Fruit fly (Drosophila melanogaster): ENCODE data around the gene CG42749.
A peak's percentile ranks its signal among the peaks of the same experiment; 100 is the strongest.

CG42749 gene

DNA sequence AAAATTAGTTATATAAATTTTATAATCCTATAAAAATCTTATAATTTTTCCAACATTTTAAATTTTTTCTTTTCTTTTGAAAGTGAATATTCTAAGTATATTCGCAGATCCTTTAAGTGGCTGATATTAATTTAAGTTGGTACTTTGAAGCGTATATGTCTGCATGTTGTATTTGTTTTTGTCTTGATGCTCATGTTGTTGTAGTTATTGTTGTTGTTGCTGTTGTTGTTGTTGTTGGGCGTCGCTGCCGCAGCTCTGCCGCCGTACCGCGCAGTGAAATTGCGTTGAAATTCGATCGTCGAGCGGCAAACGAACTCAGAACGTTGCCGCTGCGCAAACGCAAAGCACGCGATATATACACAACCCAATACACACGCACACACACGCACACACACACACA, at the start of gene CG42749:
Gene CG42749, plus strand, starts transcription at position 301 of the 400 bp plus-strand sequence.
- no peak for TF ChIP-seq CG8478 (optimal IDR thresholded peaks at IDR 0.05)
- TF ChIP-seq CTCF (optimal IDR thresholded peaks at IDR 0.05), result no peak

DNA sequence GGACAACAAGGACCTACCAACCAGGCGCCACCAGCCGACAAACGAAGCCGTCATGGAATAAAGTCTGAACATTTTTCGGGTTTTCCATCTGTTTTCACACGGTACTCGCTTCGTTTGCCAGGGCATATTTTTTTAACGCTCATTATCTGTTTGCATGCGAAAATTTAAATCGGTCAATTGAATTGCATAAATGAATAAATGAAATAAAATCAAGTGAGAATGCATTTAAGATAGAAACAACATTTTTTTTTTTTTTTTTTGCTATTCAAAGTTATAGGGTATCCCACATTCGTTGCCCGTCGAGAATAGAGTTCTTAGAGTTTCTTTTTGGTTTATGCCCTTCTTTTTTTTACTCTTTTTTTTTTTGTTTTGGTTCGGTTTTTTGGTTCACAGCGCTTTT, 10.0 kb upstream of the CG42749 start:
- TF ChIP-seq CG8478 (optimal IDR thresholded peaks at IDR 0.05), result no peak
- no peak for TF ChIP-seq CTCF (optimal IDR thresholded peaks at IDR 0.05)

DNA sequence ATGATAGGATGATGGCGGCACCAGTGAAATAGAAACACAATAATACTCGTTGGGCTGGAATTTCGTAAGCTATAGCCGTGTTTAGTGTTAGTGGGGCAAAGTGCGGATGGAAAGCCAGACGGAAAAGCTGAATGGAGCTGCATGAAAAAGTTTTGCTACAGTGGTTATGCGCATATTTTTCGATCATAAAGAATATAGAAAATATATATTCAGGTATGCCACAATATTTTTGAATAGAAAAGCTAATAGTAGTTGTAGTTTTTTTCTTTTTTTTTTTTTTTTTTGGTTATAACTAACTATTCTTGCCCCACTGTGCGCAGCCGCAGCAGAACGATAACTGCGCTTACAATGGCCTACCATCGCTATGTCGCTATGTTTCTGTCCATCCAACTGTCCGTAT, 9.4 kb upstream of the CG42749 start:
- no peak for TF ChIP-seq CTCF (optimal IDR thresholded peaks at IDR 0.05)
- no peak for TF ChIP-seq CG8478 (optimal IDR thresholded peaks at IDR 0.05)

DNA sequence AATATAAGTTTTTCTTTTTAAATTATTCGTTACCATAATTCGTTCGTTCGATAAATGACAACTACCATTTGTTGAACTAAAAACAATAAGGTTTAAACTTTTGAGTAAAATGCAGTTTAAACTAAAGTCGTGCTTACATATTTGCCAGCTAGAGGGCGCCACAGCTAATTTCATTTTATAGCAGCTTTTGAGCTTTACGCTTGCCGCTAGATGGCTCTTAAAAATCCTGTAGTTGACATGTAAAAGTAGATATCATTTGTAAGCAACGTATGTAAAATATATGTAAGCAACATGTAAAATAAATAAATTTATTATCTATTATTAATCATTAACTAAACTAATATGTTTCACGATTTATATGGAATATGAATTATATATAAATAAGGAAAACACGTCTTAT, 6.2 kb upstream of the CG42749 start:
- TF ChIP-seq CG8478 (optimal IDR thresholded peaks at IDR 0.05) (no peak), CTCF (optimal IDR thresholded peaks at IDR 0.05) (peak; percentile 71 to 88)

DNA sequence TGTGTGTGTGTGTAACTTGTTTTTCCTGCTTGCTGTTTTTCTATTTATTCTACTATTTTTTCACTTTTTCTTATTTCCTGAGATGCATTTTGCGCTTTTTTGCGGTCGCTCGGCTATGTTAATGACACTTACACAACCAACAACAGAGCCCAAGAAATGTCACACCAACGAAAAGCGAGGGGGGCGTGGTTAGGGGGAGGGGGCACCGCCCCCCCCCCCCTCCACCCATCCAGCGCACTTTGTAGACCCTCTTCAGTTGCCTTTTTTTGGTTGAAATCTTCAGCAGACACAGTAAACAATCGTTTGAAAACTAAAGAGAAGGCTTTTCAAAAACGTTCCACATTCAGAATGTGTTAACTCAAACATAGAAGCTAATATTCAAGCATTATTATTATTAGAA, 2.7 kb upstream of the CG42749 start:
- TF ChIP-seq CTCF (optimal IDR thresholded peaks at IDR 0.05) (no peak), CG8478 (optimal IDR thresholded peaks at IDR 0.05) (no peak)

DNA sequence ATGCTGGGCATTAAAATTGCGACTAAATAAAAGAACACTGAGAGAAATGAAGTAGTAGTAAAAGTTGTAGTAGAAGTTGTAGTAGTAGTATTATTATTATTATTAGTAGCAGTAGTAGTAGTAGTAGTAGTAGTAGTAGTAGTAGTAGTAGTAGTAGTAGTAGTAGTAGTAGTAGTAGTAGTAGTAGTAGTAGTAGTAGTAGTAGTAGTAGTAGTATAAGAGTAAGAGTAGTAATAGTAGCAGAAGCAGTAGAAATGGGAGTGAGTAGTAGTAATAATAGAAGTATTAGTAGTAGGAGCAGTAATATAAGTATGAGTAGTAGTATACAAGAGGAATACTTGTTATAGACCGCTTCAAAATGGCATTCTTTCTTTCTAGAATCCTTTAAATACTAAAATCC, 4.1 kb downstream of the CG42749 start:
- TF ChIP-seq CTCF (optimal IDR thresholded peaks at IDR 0.05) (no peak), CG8478 (optimal IDR thresholded peaks at IDR 0.05) (no peak)

DNA sequence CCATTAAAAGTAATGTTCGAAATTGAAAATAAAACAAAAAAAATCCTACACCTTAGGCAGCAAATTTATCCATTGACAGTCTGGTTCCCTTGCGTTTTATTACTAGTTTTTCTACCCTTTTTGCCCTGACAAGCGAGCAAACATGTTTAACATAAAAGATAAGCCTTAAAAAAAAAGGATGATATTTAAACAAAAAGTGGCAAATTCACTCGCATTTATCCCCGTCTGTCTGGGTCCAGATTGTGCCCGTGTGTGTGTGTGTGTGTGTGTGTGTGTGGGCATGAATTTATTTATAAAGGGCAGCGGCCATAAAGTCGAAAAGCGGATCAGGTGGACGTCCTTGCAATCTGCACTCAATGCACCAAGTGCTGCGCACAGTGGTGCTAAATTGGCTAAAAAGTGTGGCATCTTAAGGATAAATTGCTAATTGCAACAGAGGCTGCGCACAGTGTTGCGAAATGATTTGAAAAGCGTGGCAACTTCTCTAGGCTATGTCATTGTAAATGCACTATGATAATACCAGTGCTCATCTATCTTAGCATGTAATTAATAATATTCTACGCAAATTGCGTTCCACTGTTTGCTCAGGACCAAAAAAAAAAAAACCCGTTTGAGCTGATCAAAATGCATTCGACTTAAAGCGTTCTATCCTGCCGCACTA, 4.9 kb downstream of the CG42749 start:
- TF ChIP-seq CTCF (optimal IDR thresholded peaks at IDR 0.05) (no peak), CG8478 (optimal IDR thresholded peaks at IDR 0.05) (no peak)

DNA sequence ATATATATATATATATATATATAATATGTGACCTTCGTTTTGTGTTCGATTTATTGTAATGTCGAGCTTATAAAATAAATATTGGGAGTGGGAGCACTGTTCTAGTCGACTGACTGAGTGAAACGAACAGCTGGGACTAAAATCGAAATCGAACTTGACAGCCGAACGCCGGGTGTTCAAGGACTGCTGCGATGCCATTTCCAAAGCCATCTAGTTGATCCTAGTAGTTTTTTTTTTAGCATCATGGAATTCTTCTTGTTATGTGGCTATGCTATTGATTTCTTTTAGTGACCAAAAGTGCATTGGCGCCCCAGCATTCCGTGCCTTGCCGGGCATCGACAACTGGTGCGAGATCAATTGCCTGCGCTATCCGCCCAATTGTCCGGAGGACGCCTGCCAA, 9.7 kb downstream of the CG42749 start, which contains the start of gene CG3323:
Gene CG3323, minus strand, starts transcription at position 101 of the 400 bp plus-strand sequence.
- TF ChIP-seq CG8478 (optimal IDR thresholded peaks at IDR 0.05), result no peak

DNA sequence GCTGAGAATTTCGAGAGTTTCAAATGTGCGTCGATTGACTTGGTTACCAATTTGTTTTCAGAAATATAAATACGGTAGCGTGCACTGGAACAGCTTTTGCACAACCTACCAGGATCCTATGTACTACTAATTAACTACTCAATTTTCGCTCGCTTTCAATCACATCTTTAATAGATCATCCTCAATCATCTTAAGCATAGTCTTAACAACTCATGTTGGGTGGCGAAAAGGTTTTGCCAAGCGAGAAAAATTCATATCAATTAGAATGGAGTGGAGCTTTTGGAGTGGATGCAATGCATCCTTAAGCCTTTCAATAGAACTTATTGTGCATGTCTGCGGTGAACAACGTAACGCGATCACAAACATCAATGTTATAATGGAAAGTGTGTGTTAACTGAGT, 11.5 kb downstream of the CG42749 start, which contains the start of gene CG17764:
Gene CG17764, minus strand, starts transcription at position 101 of the 400 bp plus-strand sequence.
- TF ChIP-seq CTCF (optimal IDR thresholded peaks at IDR 0.05), result no peak
- no peak for TF ChIP-seq CG8478 (optimal IDR thresholded peaks at IDR 0.05)

DNA sequence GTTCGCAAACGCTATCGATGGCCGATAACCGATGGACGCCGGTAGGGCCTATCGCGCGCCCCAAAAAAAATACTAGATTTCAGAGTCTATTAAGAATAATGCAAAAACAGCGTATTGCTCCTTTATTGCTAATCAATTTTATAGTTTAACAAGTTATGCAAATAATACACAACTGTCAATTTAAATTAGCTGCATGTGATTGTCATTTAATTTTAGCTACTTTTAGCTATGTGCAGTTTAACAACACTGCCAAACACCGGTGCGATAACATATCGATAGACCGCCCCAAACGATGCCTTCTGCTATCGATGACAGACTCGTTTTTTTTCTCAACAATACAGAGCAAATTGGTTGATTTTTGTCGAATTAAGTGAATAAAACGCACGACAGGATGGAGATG, 13.1 kb downstream of the CG42749 start, which contains the start of the genes Cdk7 and snf:
Gene Cdk7, minus strand, starts transcription at position 21 of the 400 bp plus-strand sequence.
Gene snf, plus strand, starts transcription at position 280 of the 400 bp plus-strand sequence.
- TF ChIP-seq CTCF (optimal IDR thresholded peaks at IDR 0.05), result no peak
- TF ChIP-seq CG8478 (optimal IDR thresholded peaks at IDR 0.05), result no peak

DNA sequence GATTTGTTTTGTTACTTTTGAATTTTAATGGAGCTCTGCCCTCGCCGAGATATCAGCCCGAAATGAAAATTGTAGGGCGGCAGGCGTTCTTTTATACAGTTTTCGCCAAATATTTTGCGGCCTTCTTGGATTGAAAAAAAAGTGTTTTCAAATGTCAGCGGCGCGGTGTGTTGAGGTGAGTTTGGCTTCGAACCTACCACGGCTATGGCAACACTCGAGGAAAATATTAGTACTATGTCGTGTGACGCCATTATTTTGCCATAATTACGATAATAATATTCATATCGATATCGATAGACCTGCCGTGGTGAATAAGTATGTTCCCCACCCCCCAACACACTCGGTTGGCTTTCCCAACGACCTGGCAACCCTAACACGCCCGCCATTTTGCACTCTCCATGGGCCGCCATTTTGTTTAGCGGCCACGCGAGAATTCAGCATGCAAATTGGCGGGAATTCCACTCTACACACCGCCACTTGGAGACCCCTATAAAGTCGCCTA, 16.0 kb downstream of the CG42749 start, which contains the start of the genes TrxT and dhd:
Gene TrxT, minus strand, starts transcription at position 51 of the 502 bp plus-strand sequence.
Gene dhd, plus strand, starts transcription at position 334 of the 502 bp plus-strand sequence.
- TF ChIP-seq CTCF (optimal IDR thresholded peaks at IDR 0.05), result no peak

DNA sequence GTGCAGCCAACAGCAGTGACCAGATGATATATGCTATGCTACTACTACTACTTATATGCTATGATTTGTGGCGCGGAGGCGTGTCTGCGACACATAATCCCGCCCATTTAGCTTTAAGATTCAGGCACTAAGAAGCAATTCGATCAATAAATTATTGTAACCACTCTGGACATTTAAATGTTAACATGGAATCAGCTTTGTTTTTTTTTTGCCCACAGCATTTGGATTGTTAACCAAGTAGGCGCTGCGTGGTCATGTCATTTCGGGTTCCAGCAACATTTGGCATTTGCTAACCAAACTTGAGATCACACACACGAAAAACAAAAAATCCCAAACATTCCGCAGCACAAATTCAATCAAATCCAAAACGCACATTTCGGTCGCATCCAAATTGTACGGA, 17.1 kb downstream of the CG42749 start, which contains the start of gene CG4198:
Gene CG4198, plus strand, starts transcription at position 301 of the 400 bp plus-strand sequence.
- TF ChIP-seq CTCF (optimal IDR thresholded peaks at IDR 0.05), result no peak
- no peak for TF ChIP-seq CG8478 (optimal IDR thresholded peaks at IDR 0.05)

DNA sequence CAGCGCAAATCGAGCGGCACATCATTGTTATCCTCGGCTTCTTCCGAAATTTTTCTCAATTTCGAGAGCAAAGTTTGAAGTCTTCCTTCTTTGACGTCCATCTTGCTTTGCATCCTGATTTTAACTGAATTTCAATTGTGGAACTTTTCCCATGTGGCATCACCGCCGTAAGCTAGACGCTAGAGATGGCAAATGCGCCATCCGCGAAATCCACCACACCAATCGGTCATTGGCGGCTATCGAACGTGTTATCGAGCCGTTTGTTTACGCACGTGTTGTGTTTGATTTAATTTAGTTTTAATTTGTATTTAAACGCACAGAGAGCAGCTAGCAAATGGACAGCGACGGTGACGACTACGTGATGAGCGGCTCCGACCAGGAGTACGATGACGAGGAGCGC, 21.3 kb downstream of the CG42749 start, which contains the start of the genes CG15930 and Sas10:
Gene CG15930, minus strand, starts transcription at position 126 of the 400 bp plus-strand sequence.
Gene Sas10, plus strand, starts transcription at position 240 of the 400 bp plus-strand sequence.
- TF ChIP-seq CG8478 (optimal IDR thresholded peaks at IDR 0.05) (no peak), CTCF (optimal IDR thresholded peaks at IDR 0.05) (no peak)

DNA sequence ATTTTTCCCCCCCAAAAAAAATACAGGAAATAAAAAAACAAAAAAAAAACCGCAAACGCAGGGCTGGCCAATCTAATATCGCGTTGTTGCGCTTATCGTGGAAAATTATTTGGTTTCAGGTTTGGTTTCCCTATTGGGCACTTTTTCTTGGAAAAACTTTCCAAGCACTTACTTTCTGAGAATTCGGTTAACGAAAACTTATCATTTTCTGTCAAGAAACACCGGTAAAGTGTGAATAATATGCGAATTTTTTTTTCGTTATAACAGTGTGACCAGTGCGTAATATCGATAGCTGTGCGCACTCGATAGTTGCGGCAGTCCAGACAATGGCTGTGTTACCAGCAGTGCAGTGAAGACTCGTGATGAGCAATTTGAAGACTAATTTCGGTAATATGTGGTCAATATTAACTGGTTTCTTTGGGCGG, 26.6 kb downstream of the CG42749 start, which contains the start of gene Rnp4F:
Gene Rnp4F, minus strand, starts transcription at position 238 of the 425 bp plus-strand sequence.
- TF ChIP-seq CG8478 (optimal IDR thresholded peaks at IDR 0.05) (no peak), CTCF (optimal IDR thresholded peaks at IDR 0.05) (peak in 1 of 2 experiments; percentile 8)

DNA sequence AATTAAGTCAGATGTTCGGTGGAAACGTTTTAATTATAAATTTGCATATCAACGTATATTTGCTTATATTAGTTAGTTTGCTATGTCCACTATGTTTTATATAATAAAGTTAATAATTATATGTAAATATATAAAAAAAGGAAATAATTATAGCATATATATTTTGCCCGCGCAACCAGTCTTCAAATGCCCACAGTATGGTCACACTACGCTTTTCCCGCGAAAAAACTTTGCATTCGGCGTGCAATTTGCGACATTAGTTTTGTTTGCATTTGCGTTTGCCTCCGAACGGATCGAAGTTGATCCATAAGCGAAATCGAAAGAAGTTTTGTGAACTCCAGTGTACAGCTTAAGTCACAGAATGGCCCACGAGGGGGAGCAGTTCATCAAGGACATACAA, 27.8 kb downstream of the CG42749 start, which contains the start of gene Mcm3:
Gene Mcm3, plus strand, starts transcription at position 220 of the 400 bp plus-strand sequence.
- TF ChIP-seq CG8478 (optimal IDR thresholded peaks at IDR 0.05) (no peak), CTCF (optimal IDR thresholded peaks at IDR 0.05) (no peak)
